Worm (Caenorhabditis elegans) whole organism, mixed stage, embryonic: ENCODE data around the gene nspc-13.

ENCODE experiments used
- M03D4.4 ChIP-seq: sonication (generic microtip); optimal IDR thresholded peaks from 2 replicates; lab custom pipeline; 2017; ENCODE audit warnings: mild to moderate bottlenecking, missing genetic modification characterization, missing compliant biosample characterization
- bed-3 ChIP-seq: fragments of 200-800 bp; sonication (Bioruptor generic); optimal IDR thresholded peaks from 3 replicates; lab custom pipeline; 2018; ENCODE audit warnings: mild to moderate bottlenecking, missing genetic modification characterization, moderate library complexity, missing compliant biosample characterization
- blmp-1 ChIP-seq: fragments of 150-350 bp; optimal IDR thresholded peaks from 2 replicates; lab custom pipeline; 2014; ENCODE audit warnings: missing biosample characterization, missing genetic modification characterization
- ceh-39 ChIP-seq: fragments of 150-350 bp; optimal IDR thresholded peaks from 2 replicates; lab custom pipeline; 2014; ENCODE audit warnings: missing biosample characterization, missing genetic modification characterization
- ceh-43 ChIP-seq: fragments of 200-800 bp; sonication (Bioruptor generic); optimal IDR thresholded peaks from 2 replicates; lab custom pipeline; 2018; ENCODE audit warnings: mild to moderate bottlenecking, missing genetic modification characterization, moderate library complexity, missing compliant biosample characterization
- ceh-83 ChIP-seq: fragments of 200-800 bp; sonication (Bioruptor generic); optimal IDR thresholded peaks from 2 replicates; lab custom pipeline; 2018; ENCODE audit warnings: mild to moderate bottlenecking, missing genetic modification characterization, missing compliant biosample characterization
- ces-1 ChIP-seq: fragments of 150-350 bp; optimal IDR thresholded peaks from 2 replicates; lab custom pipeline; 2014; ENCODE audit warnings: missing biosample characterization, missing genetic modification reagents, missing genetic modification characterization
- cnd-1 ChIP-seq: fragments of 200-800 bp; sonication (Bioruptor generic); optimal IDR thresholded peaks from 2 replicates; lab custom pipeline; 2018; ENCODE audit warnings: mild to moderate bottlenecking, missing genetic modification characterization, missing compliant biosample characterization
- drap-1 ChIP-seq: fragments of 200-800 bp; sonication (Bioruptor generic); optimal IDR thresholded peaks from 3 replicates; lab custom pipeline; 2018; ENCODE audit warnings: mild to moderate bottlenecking, missing genetic modification characterization, missing compliant biosample characterization
- elt-1 ChIP-seq: sonication (generic microtip); optimal IDR thresholded peaks from 2 replicates; lab custom pipeline; 2017; ENCODE audit warnings: missing genetic modification characterization, mild to moderate bottlenecking, missing compliant biosample characterization, antibody characterized with exemption, moderate library complexity, borderline replicate concordance; ENCODE audit not compliant: insufficient read depth
- elt-3 ChIP-seq: fragments of 150-350 bp; optimal IDR thresholded peaks from 2 replicates; lab custom pipeline; 2014; ENCODE audit warnings: missing biosample characterization, missing genetic modification characterization
- ham-2 ChIP-seq: fragments of 200-800 bp; sonication (Bioruptor generic); optimal IDR thresholded peaks from 2 replicates; lab custom pipeline; 2018; ENCODE audit warnings: mild to moderate bottlenecking, missing genetic modification characterization, missing compliant biosample characterization
- hlh-1 ChIP-seq: fragments of 150-350 bp; optimal IDR thresholded peaks from 2 replicates; lab custom pipeline; 2014; ENCODE audit warnings: missing biosample characterization, missing genetic modification reagents, missing genetic modification characterization
- lin-13 ChIP-seq: fragments of 150-350 bp; optimal IDR thresholded peaks from 2 replicates; lab custom pipeline; 2014; ENCODE audit warnings: missing biosample characterization, missing genetic modification characterization
- lin-32 ChIP-seq: fragments of 200-800 bp; sonication (Bioruptor generic); optimal IDR thresholded peaks from 2 replicates; lab custom pipeline; 2018; ENCODE audit warnings: mild to moderate bottlenecking, missing genetic modification characterization, missing compliant biosample characterization
- lsy-2 ChIP-seq: fragments of 150-350 bp; optimal IDR thresholded peaks from 2 replicates; lab custom pipeline; 2014; ENCODE audit warnings: missing biosample characterization, missing genetic modification characterization
- mep-1 ChIP-seq: fragments of 150-350 bp; optimal IDR thresholded peaks from 2 replicates; lab custom pipeline; 2017; ENCODE audit warnings: missing biosample characterization, missing genetic modification reagents, missing genetic modification characterization, inconsistent platforms
- mls-2 ChIP-seq: sonication (generic microtip); optimal IDR thresholded peaks from 2 replicates; lab custom pipeline; 2016; ENCODE audit warnings: mild to moderate bottlenecking, missing genetic modification characterization, moderate library complexity, missing compliant biosample characterization
- nhr-12 ChIP-seq: fragments of 150-350 bp; optimal IDR thresholded peaks from 2 replicates; lab custom pipeline; 2014; ENCODE audit warnings: missing biosample characterization, missing genetic modification characterization
- nhr-2 ChIP-seq: fragments of 150-350 bp; optimal IDR thresholded peaks from 2 replicates; lab custom pipeline; 2014; ENCODE audit warnings: missing biosample characterization, missing genetic modification characterization
- nhr-237 ChIP-seq: fragments of 150-350 bp; optimal IDR thresholded peaks from 2 replicates; lab custom pipeline; 2014; ENCODE audit warnings: missing biosample characterization, missing genetic modification characterization
- pha-4 ChIP-seq: fragments of 150-350 bp; optimal IDR thresholded peaks from 2 replicates; lab custom pipeline; 2018; ENCODE audit warnings: missing biosample characterization, missing genetic modification reagents, missing genetic modification characterization
- sem-2 ChIP-seq: fragments of 200-800 bp; sonication (Bioruptor generic); optimal IDR thresholded peaks from 2 replicates; lab custom pipeline; 2018; ENCODE audit warnings: mild to moderate bottlenecking, missing genetic modification characterization, missing compliant biosample characterization
- snpc-4 ChIP-seq: fragments of 150-350 bp; optimal IDR thresholded peaks from 2 replicates; lab custom pipeline; 2014; ENCODE audit warnings: missing biosample characterization, missing genetic modification characterization
- sptf-1 ChIP-seq: sonication (generic microtip); optimal IDR thresholded peaks from 2 replicates; lab custom pipeline; 2017; ENCODE audit warnings: mild to moderate bottlenecking, missing genetic modification characterization, moderate library complexity, missing compliant biosample characterization
- tbx-8 ChIP-seq: fragments of 200-800 bp; sonication (Bioruptor generic); optimal IDR thresholded peaks from 2 replicates; lab custom pipeline; 2018; ENCODE audit warnings: mild to moderate bottlenecking, missing genetic modification characterization, moderate library complexity, missing compliant biosample characterization
- unc-39 ChIP-seq: fragments of 150-350 bp; optimal IDR thresholded peaks from 2 replicates; lab custom pipeline; 2014; ENCODE audit warnings: missing biosample characterization, missing genetic modification characterization
- unc-62 ChIP-seq: fragments of 150-350 bp; optimal IDR thresholded peaks from 2 replicates; lab custom pipeline; 2014; ENCODE audit warnings: missing biosample characterization, missing genetic modification reagents, missing genetic modification characterization
- zip-8 ChIP-seq: fragments of 150-350 bp; optimal IDR thresholded peaks from 2 replicates; lab custom pipeline; 2014; ENCODE audit warnings: missing biosample characterization, missing genetic modification characterization
- ztf-11 ChIP-seq: fragments of 150-350 bp; optimal IDR thresholded peaks from 2 replicates; lab custom pipeline; 2014; ENCODE audit warnings: missing biosample characterization, missing genetic modification characterization

The nspc-13 gene

ce11 chrX:12320737-12321136, 36.5 kb upstream of the nspc-13 start, which contains the start of gene ceh-40:
ceh-40 (minus strand) TSS chrX:12320777.
- TF ChIP-seq cnd-1 (tag; lab: Kevin White, UChicago) (peak; percentile 36), hlh-1 (tag; lab: Kevin White, UChicago) (no peak), nhr-12 (tag; lab: Kevin White, UChicago) (no peak), zip-8 (tag; lab: Kevin White, UChicago) (peak; percentile 50), ceh-39 (tag; lab: Kevin White, UChicago) (peak; percentile 63), bed-3 (GFP tag; lab: Kevin White, UChicago) (no peak), unc-62 (GFP tag; lab: Kevin White, UChicago) (peak; percentile 51), tbx-8 (GFP tag; lab: Kevin White, UChicago) (no peak), nhr-2 (tag; lab: Kevin White, UChicago) (peak; percentile 74)

ce11 chrX:12321357-12321756, 35.9 kb upstream of the nspc-13 start, which contains the start of gene F17A2.13:
F17A2.13 (plus strand) TSS chrX:12321657.
- TF ChIP-seq M03D4.4 (tag; lab: Kevin White, UChicago) (no peak), mep-1 (tag; lab: Kevin White, UChicago) (no peak)
- TF ChIP-seq, all 35 proteins: peak for 0

ce11 chrX:12323439-12323838, 33.8 kb upstream of the nspc-13 start, which contains the start of gene srd-40:
srd-40 (plus strand) TSS chrX:12323739.
- no peak for TF ChIP-seq mep-1 (tag; lab: Kevin White, UChicago)
- no peak for TF ChIP-seq ceh-83
- TF ChIP-seq nhr-12 (tag; lab: Kevin White, UChicago) = no peak
- no peak for TF ChIP-seq lin-13 (tag; lab: Kevin White, UChicago)
- no peak for TF ChIP-seq elt-1
- no peak for TF ChIP-seq drap-1 (GFP tag; lab: Kevin White, UChicago)
- no peak for TF ChIP-seq ces-1 (GFP tag; lab: Kevin White, UChicago)
- no peak for TF ChIP-seq bed-3 (GFP tag; lab: Kevin White, UChicago)
- TF ChIP-seq ham-2 (GFP tag; lab: Kevin White, UChicago) = no peak
- TF ChIP-seq lsy-2 (tag; lab: Kevin White, UChicago) = no peak
- no peak for TF ChIP-seq ztf-11 (tag; lab: Kevin White, UChicago)
- TF ChIP-seq unc-62 (GFP tag; lab: Kevin White, UChicago) = no peak
- no peak for TF ChIP-seq sem-2
- no peak for TF ChIP-seq ceh-39 (tag; lab: Kevin White, UChicago)
- no peak for TF ChIP-seq hlh-1 (tag; lab: Kevin White, UChicago)
- TF ChIP-seq tbx-8 (GFP tag; lab: Kevin White, UChicago) = no peak
- no peak for TF ChIP-seq M03D4.4 (tag; lab: Kevin White, UChicago)
- TF ChIP-seq nhr-2 (tag; lab: Kevin White, UChicago) = no peak

DNA sequence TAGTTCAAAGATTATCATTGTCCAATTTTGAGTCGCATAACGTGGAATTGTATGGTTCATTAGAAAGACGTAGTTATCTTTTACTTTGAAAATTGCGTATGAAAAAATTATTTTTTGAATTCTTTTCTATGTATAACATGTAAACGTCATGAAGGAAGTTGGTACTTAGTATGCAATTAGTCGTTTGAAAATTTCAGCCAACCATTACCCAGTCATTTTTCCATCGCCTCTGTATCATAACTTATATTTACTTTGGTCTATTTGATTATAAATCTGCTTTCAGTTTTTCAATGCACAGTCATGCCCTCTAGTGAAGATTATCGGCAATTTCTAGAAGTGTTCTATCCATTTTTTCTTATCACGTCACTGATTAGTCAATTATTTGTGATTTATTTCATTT, 30.8 kb upstream of the nspc-13 start, which contains the start of gene srd-41:
srd-41 (plus strand) TSS at position 301 of the 400 bp plus-strand sequence.
- no peak for TF ChIP-seq blmp-1 (tag; lab: Kevin White, UChicago)
- no peak for TF ChIP-seq ham-2 (GFP tag; lab: Kevin White, UChicago)
- TF ChIP-seq zip-8 (tag; lab: Kevin White, UChicago) = no peak
- TF ChIP-seq snpc-4 = no peak
- TF ChIP-seq nhr-12 (tag; lab: Kevin White, UChicago) = no peak
- no peak for TF ChIP-seq tbx-8 (GFP tag; lab: Kevin White, UChicago)
- TF ChIP-seq ceh-83 = no peak
- no peak for TF ChIP-seq mep-1 (tag; lab: Kevin White, UChicago)

DNA sequence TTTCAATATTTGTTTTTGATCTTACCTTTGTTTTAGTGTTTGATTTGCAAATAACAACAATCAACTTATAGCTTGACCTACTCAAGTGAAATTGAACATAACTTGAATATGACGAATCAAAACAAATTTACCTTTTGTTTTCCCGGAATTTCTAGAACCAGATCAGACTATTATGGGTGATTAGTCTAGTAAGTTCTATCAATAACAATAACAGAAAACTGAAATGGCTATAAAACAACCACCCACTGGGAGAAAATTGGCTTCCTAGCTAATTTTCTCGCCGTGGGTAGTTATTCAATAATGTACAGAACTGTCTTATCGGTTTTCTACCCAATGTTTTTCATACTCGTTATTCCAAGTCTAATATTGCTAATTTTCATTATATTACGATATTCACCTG, 28.6 kb upstream of the nspc-13 start, which contains the start of gene srd-45:
srd-45 (plus strand) TSS at position 301 of the 400 bp plus-strand sequence.
- no peak for TF ChIP-seq mep-1 (tag; lab: Kevin White, UChicago)
- no peak for TF ChIP-seq unc-39
- no peak for TF ChIP-seq drap-1 (GFP tag; lab: Kevin White, UChicago)
- TF ChIP-seq ceh-39 (tag; lab: Kevin White, UChicago) = no peak
- no peak for TF ChIP-seq sptf-1 (tag; lab: Kevin White, UChicago)
- TF ChIP-seq pha-4 (tag; lab: Kevin White, UChicago) = no peak
- no peak for TF ChIP-seq lin-32 (GFP tag; lab: Kevin White, UChicago)
- TF ChIP-seq hlh-1 (tag; lab: Kevin White, UChicago) = no peak
- TF ChIP-seq nhr-12 (tag; lab: Kevin White, UChicago) = no peak
- no peak for TF ChIP-seq nhr-237 (tag; lab: Kevin White, UChicago)
- no peak for TF ChIP-seq elt-1
- no peak for TF ChIP-seq lsy-2 (tag; lab: Kevin White, UChicago)
- no peak for TF ChIP-seq zip-8 (tag; lab: Kevin White, UChicago)
- TF ChIP-seq elt-3 (tag; lab: Kevin White, UChicago) = no peak
- TF ChIP-seq nhr-2 (tag; lab: Kevin White, UChicago) = no peak
- TF ChIP-seq mls-2 (tag; lab: Kevin White, UChicago) = no peak
- TF ChIP-seq bed-3 (GFP tag; lab: Kevin White, UChicago) = no peak
- TF ChIP-seq ceh-83 = no peak
- no peak for TF ChIP-seq ceh-43 (GFP tag; lab: Kevin White, UChicago)
- TF ChIP-seq tbx-8 (GFP tag; lab: Kevin White, UChicago) = no peak
